Fruit fly (Drosophila melanogaster): ENCODE results near the gene gammaTub23C.

gammaTub23C gene

dm6 chr2L:2957547-2958174 lies 15.0 kb upstream of the gammaTub23C start (continued):
- TF ChIP-seq CG10209 (GFP tag; optimal IDR thresholded peaks at IDR 0.05) (peak; percentile 22), CG12659 (GFP tag; optimal IDR thresholded peaks at IDR 0.05) (peak; percentile 35), CG7372 (GFP tag; IDR thresholded peaks at IDR 0.05) (no peak), ewg (GFP tag; optimal IDR thresholded peaks at IDR 0.05) (peak; percentile 54), kah (GFP tag; optimal IDR thresholded peaks at IDR 0.05) (no peak), CG17612 (GFP tag; IDR thresholded peaks at IDR 0.05) (no peak), CG16779 (GFP tag; IDR thresholded peaks at IDR 0.05) (no peak), CG1832 (GFP tag; optimal IDR thresholded peaks at IDR 0.05) (no peak), ERR (GFP tag; optimal IDR thresholded peaks at IDR 0.05) (no peak), CG8290 (GFP tag; optimal IDR thresholded peaks at IDR 0.05) (no peak), CG8290 (tag; optimal IDR thresholded peaks at IDR 0.05) (no peak), Trl (optimal IDR thresholded peaks at IDR 0.05) (peak; percentile 10 to 59), Trl (GFP tag; optimal IDR thresholded peaks at IDR 0.05) (no peak), CG7928 (GFP tag; optimal IDR thresholded peaks at IDR 0.05) (no peak), jumu (GFP tag; optimal IDR thresholded peaks at IDR 0.05) (peak; percentile 17), CG7987 (GFP tag; optimal IDR thresholded peaks at IDR 0.05) (no peak), psq (GFP tag; optimal IDR thresholded peaks at IDR 0.05) (no peak), CG42726 (GFP tag; IDR thresholded peaks at IDR 0.05; ENCODE audit: partially characterized antibody) (no peak), Antp (GFP tag; optimal IDR thresholded peaks at IDR 0.05) (no peak), CG3847 (GFP tag; IDR thresholded peaks at IDR 0.05) (no peak), her (GFP tag; optimal IDR thresholded peaks at IDR 0.05) (no peak), Bteb2 (GFP tag; optimal IDR thresholded peaks at IDR 0.05) (no peak), CG11085 (GFP tag; IDR thresholded peaks at IDR 0.05) (no peak), wor (GFP tag; IDR thresholded peaks at IDR 0.05) (peak; percentile 45; the same call in 1 of the 2 replicates), CG15269 (tag; optimal IDR thresholded peaks at IDR 0.05) (no peak), Nf-YC (tag; optimal IDR thresholded peaks at IDR 0.05) (no peak), CrebB (tag; optimal IDR thresholded peaks at IDR 0.05) (no peak), tll (GFP tag; optimal IDR thresholded peaks at IDR 0.05) (no peak), MTF-1 (GFP tag; optimal IDR thresholded peaks at IDR 0.05; ENCODE audit: borderline replicate concordance) (no peak), dm (GFP tag; optimal IDR thresholded peaks at IDR 0.05) (no peak), gsb (GFP tag; IDR thresholded peaks at IDR 0.05) (no peak), Dek (tag; optimal IDR thresholded peaks at IDR 0.05) (no peak), CG18599 (GFP tag; optimal IDR thresholded peaks at IDR 0.05) (no peak), CG7357 (GFP tag; IDR thresholded peaks at IDR 0.05) (peak; percentile 28; the same call in 1 of the 3 replicates), phol (tag; optimal IDR thresholded peaks at IDR 0.05) (peak; percentile 76), lmd (GFP tag; IDR thresholded peaks at IDR 0.05) (peak; percentile 56), org-1 (GFP tag; optimal IDR thresholded peaks at IDR 0.05) (peak; percentile 24), H15 (GFP tag; IDR thresholded peaks at IDR 0.05) (no peak), tgo (GFP tag; IDR thresholded peaks at IDR 0.05) (0 out of 3 replicates have a peak, but pooled peaks have one; percentile 36), CkIIα-i1 (GFP tag; IDR thresholded peaks at IDR 0.05) (no peak), ken (GFP tag; IDR thresholded peaks at IDR 0.05) (0 out of 3 replicates have a peak, but pooled peaks have one; percentile 31), pzg (GFP tag; optimal IDR thresholded peaks at IDR 0.05) (no peak), ATbp (GFP tag; optimal IDR thresholded peaks at IDR 0.05) (peak; percentile 64), CG14667 (GFP tag; IDR thresholded peaks at IDR 0.05) (0 out of 2 replicates have a peak, but pooled peaks have one; percentile 30), CG3995 (GFP tag; optimal IDR thresholded peaks at IDR 0.05) (no peak), CG3281 (GFP tag; optimal IDR thresholded peaks at IDR 0.05) (no peak), Meics (GFP tag; optimal IDR thresholded peaks at IDR 0.05) (no peak), Asciz (GFP tag; optimal IDR thresholded peaks at IDR 0.05) (peak; percentile 62), HmgD (GFP tag; optimal IDR thresholded peaks at IDR 0.05) (no peak), Hr51 (GFP tag; optimal IDR thresholded peaks at IDR 0.05) (no peak), tin (GFP tag; optimal IDR thresholded peaks at IDR 0.05) (peak; percentile 67)
